Worm (Caenorhabditis elegans) whole organism, midembryonic: ENCODE results near the gene sra-31.

Source experiments
- T22C8.4 ChIP-seq: fragments of 200-800 bp; sonication (Bioruptor generic); IDR thresholded peaks from 2 replicates; pipeline ENCODE4 v1.3.6; 2022; ENCODE audit warnings: missing genetic modification characterization, missing compliant biosample characterization
- cog-1 ChIP-seq: sonication (generic microtip); optimal IDR thresholded peaks from 2 replicates; lab custom pipeline; 2016; ENCODE audit warnings: missing genetic modification characterization, missing compliant biosample characterization
- flt-1 ChIP-seq: fragments of 200-800 bp; sonication (Bioruptor generic); IDR thresholded peaks from 2 replicates; pipeline ENCODE4 v1.3.6; 2022; ENCODE audit warnings: missing genetic modification characterization, missing compliant biosample characterization
- klf-2 ChIP-seq: fragments of 200-800 bp; sonication (Bioruptor generic); conservative IDR thresholded peaks from 2 replicates; pipeline ENCODE4 v1.3.6; 2022; ENCODE audit warnings: missing genetic modification reagents, missing genetic modification characterization, missing compliant biosample characterization
- med-1 ChIP-seq: sonication (generic microtip); optimal IDR thresholded peaks from 2 replicates; lab custom pipeline; 2017; ENCODE audit warnings: missing genetic modification characterization, mild to moderate bottlenecking, missing compliant biosample characterization, antibody characterized with exemption, missing genetic modification reagents; ENCODE audit not compliant: insufficient read depth
- ref-1 ChIP-seq: fragments of 200-800 bp; sonication (Bioruptor generic); conservative IDR thresholded peaks from 2 replicates; pipeline ENCODE4 v1.3.6; 2022; ENCODE audit warnings: missing genetic modification reagents, missing genetic modification characterization, missing compliant biosample characterization
- tab-1 ChIP-seq: fragments of 200-800 bp; sonication (Bioruptor generic); IDR thresholded peaks from 2 replicates; pipeline ENCODE4 v1.3.6; 2022; ENCODE audit warnings: missing genetic modification characterization, missing compliant biosample characterization
- ztf-23 ChIP-seq: fragments of 200-800 bp; sonication (Bioruptor generic); IDR thresholded peaks from 2 replicates; pipeline ENCODE4 v1.3.6; 2022; ENCODE audit warnings: missing genetic modification reagents, missing genetic modification characterization, missing compliant biosample characterization
- ztf-29 ChIP-seq: fragments of 200-800 bp; sonication (Bioruptor generic); IDR thresholded peaks from 2 replicates; pipeline ENCODE4 v1.3.6; 2022; ENCODE audit warnings: missing genetic modification reagents, missing genetic modification characterization, missing compliant biosample characterization

sra-31 gene

ce11 chrII:6565077-6565476 is 13.2 kb downstream of the sra-31 start, which contains the start of gene mpz-3:
TSS of gene mpz-3 (minus strand) at chrII:6565396.
- TF ChIP-seq tab-1 (GFP tag; lab: Robert Waterston, UW) (peak; percentile 82; the same call in 1 of the 2 replicates), ref-1 (GFP tag; lab: Robert Waterston, UW) (peak; percentile 61), klf-2 (GFP tag; lab: Robert Waterston, UW) (no peak; the same call in none of the 2 replicates), T22C8.4 (GFP tag; lab: Robert Waterston, UW) (peak; percentile 67; the same call in 1 of the 2 replicates), cog-1 (tag; lab: Kevin White, UChicago) (no peak), med-1 (GFP tag; lab: Kevin White, UChicago) (peak; percentile 66), ztf-23 (peak; percentile 80; the same call in 1 of the 2 replicates), ztf-29 (GFP tag; lab: Robert Waterston, UW) (peak; percentile 56; the same call in 1 of the 2 replicates), flt-1 (GFP tag; lab: Robert Waterston, UW) (peak; percentile 86)

ce11 chrII:6563238-6563637 is 15.0 kb downstream of the sra-31 start:
- TF ChIP-seq ztf-29 (GFP tag; lab: Robert Waterston, UW): no peak
- TF ChIP-seq tab-1 (GFP tag; lab: Robert Waterston, UW): no peak
- no peak for TF ChIP-seq flt-1 (GFP tag; lab: Robert Waterston, UW)
- peak; percentile 13 for TF ChIP-seq cog-1 (tag; lab: Kevin White, UChicago)
- TF ChIP-seq med-1 (GFP tag; lab: Kevin White, UChicago): no peak

ce11 chrII:6562203-6562867 is 15.9 kb downstream of the sra-31 start:
- TF ChIP-seq cog-1 (tag; lab: Kevin White, UChicago) (no peak), ztf-23 (0 out of 2 replicates have a peak, but pooled peaks have one; percentile 50), tab-1 (GFP tag; lab: Robert Waterston, UW) (no peak)

ce11 chrII:6561300-6561699 is 17.0 kb downstream of the sra-31 start, which contains the start of gene F18C5.10:
TSS of gene F18C5.10 (minus strand) at chrII:6561444.
- TF ChIP-seq ztf-29 (GFP tag; lab: Robert Waterston, UW) (no peak), klf-2 (GFP tag; lab: Robert Waterston, UW) (no peak), ref-1 (GFP tag; lab: Robert Waterston, UW) (no peak), flt-1 (GFP tag; lab: Robert Waterston, UW) (no peak), tab-1 (GFP tag; lab: Robert Waterston, UW) (no peak), ztf-23 (no peak), med-1 (GFP tag; lab: Kevin White, UChicago) (no peak)

- TF ChIP-seq cog-1 (tag; lab: Kevin White, UChicago) (no peak), med-1 (GFP tag; lab: Kevin White, UChicago) (no peak), T22C8.4 (GFP tag; lab: Robert Waterston, UW) (no peak), ztf-23 (no peak)
These were observed 18.0 kb downstream of the sra-31 start for ce11 chrII:6560291-6560690.

ce11 chrII:6558887-6559286 is 19.4 kb downstream of the sra-31 start:
- TF ChIP-seq T22C8.4 (GFP tag; lab: Robert Waterston, UW) (no peak), ztf-29 (GFP tag; lab: Robert Waterston, UW) (no peak), flt-1 (GFP tag; lab: Robert Waterston, UW) (no peak), klf-2 (GFP tag; lab: Robert Waterston, UW) (no peak), cog-1 (tag; lab: Kevin White, UChicago) (no peak), ref-1 (GFP tag; lab: Robert Waterston, UW) (no peak), tab-1 (GFP tag; lab: Robert Waterston, UW) (no peak), med-1 (GFP tag; lab: Kevin White, UChicago) (no peak), ztf-23 (no peak)

- TF ChIP-seq med-1 (GFP tag; lab: Kevin White, UChicago) (no peak), flt-1 (GFP tag; lab: Robert Waterston, UW) (no peak), ztf-23 (no peak), tab-1 (GFP tag; lab: Robert Waterston, UW) (no peak), ztf-29 (GFP tag; lab: Robert Waterston, UW) (no peak), cog-1 (tag; lab: Kevin White, UChicago) (no peak), klf-2 (GFP tag; lab: Robert Waterston, UW) (no peak), T22C8.4 (GFP tag; lab: Robert Waterston, UW) (no peak), ref-1 (GFP tag; lab: Robert Waterston, UW) (no peak)
These were observed 23.6 kb downstream of the sra-31 start, which contains the start of gene wrn-1 for ce11 chrII:6554677-6555076. TSS of gene wrn-1 (plus strand) at chrII:6554977.

ce11 chrII:6544842-6545410 is 33.4 kb downstream of the sra-31 start, which contains the start of gene lron-15:
TSS of gene lron-15 (minus strand) at chrII:6544892.
- TF ChIP-seq cog-1 (tag; lab: Kevin White, UChicago) (no peak), flt-1 (GFP tag; lab: Robert Waterston, UW) (no peak), klf-2 (GFP tag; lab: Robert Waterston, UW) (no peak), ref-1 (GFP tag; lab: Robert Waterston, UW) (no peak), ztf-29 (GFP tag; lab: Robert Waterston, UW) (no peak), T22C8.4 (GFP tag; lab: Robert Waterston, UW) (no peak), tab-1 (GFP tag; lab: Robert Waterston, UW) (no peak), med-1 (GFP tag; lab: Kevin White, UChicago) (no peak), ztf-23 (no peak)

- peak; percentile 14 for TF ChIP-seq cog-1 (tag; lab: Kevin White, UChicago)
- no peak for TF ChIP-seq med-1 (GFP tag; lab: Kevin White, UChicago)
- no peak for TF ChIP-seq T22C8.4 (GFP tag; lab: Robert Waterston, UW)
- TF ChIP-seq klf-2 (GFP tag; lab: Robert Waterston, UW): no peak
- no peak for TF ChIP-seq tab-1 (GFP tag; lab: Robert Waterston, UW)
These were observed 42.3 kb downstream of the sra-31 start, which contains the start of gene utp-20 for ce11 chrII:6535957-6536424. TSS of gene utp-20 (plus strand) at chrII:6536374.
